Worm (Caenorhabditis elegans) whole organism, early embryonic: Measurements from ENCODE around the gene F57F4.2.
A peak's percentile ranks its signal among the peaks of the same experiment; 100 is the strongest.

ENCODE experiments used
- B0310.2 ChIP-seq: sonication (generic microtip); optimal IDR thresholded peaks from 2 replicates; lab custom pipeline; 2016; ENCODE audit warnings: mild to moderate bottlenecking, missing genetic modification characterization, missing compliant biosample characterization
- F13C5.2 ChIP-seq: sonication (generic microtip); optimal IDR thresholded peaks from 2 replicates; lab custom pipeline; 2017; ENCODE audit warnings: mild to moderate bottlenecking, missing genetic modification characterization, inconsistent platforms, missing compliant biosample characterization
- aly-1 ChIP-seq: sonication (generic microtip); optimal IDR thresholded peaks from 2 replicates; lab custom pipeline; 2016; ENCODE audit warnings: missing genetic modification characterization, missing compliant biosample characterization
- ama-1 ChIP-seq: fragments of 150-350 bp; optimal IDR thresholded peaks from 2 replicates; lab custom pipeline; 2014
- ceh-13 ChIP-seq: fragments of 200-800 bp; sonication (Bioruptor generic); optimal IDR thresholded peaks from 2 replicates; lab custom pipeline; 2018; ENCODE audit warnings: mild to moderate bottlenecking, missing genetic modification characterization, missing compliant biosample characterization
- ceh-36 ChIP-seq: sonication (generic microtip); optimal IDR thresholded peaks from 2 replicates; lab custom pipeline; 2016; ENCODE audit warnings: missing genetic modification characterization, inconsistent platforms, missing compliant biosample characterization
- ets-7 ChIP-seq: sonication (generic microtip); optimal IDR thresholded peaks from 2 replicates; lab custom pipeline; 2016; ENCODE audit warnings: missing genotype, missing genetic modification characterization, missing compliant biosample characterization
- flt-1 ChIP-seq: fragments of 200-800 bp; sonication (Bioruptor generic); IDR thresholded peaks from 2 replicates; pipeline ENCODE4 v1.3.6; 2022; ENCODE audit warnings: missing genetic modification characterization, missing compliant biosample characterization
- hmbx-1 ChIP-seq: sonication (generic microtip); optimal IDR thresholded peaks from 2 replicates; lab custom pipeline; 2016; ENCODE audit warnings: mild to moderate bottlenecking, missing genetic modification characterization, missing compliant biosample characterization
- hmg-4 ChIP-seq: fragments of 200-800 bp; sonication (Bioruptor generic); optimal IDR thresholded peaks from 2 replicates; lab custom pipeline; 2018; ENCODE audit warnings: mild to moderate bottlenecking, missing genetic modification characterization, missing compliant biosample characterization
- hnd-1 ChIP-seq: sonication (generic microtip); optimal IDR thresholded peaks from 2 replicates; lab custom pipeline; 2016; ENCODE audit warnings: missing genetic modification characterization, missing compliant biosample characterization
- pes-1 ChIP-seq: fragments of 200-800 bp; sonication (Bioruptor generic); IDR thresholded peaks from 2 replicates; pipeline ENCODE4 v1.3.6; 2022; ENCODE audit warnings: missing genetic modification reagents, missing genetic modification characterization, missing compliant biosample characterization
- scrt-1 ChIP-seq: fragments of 200-800 bp; sonication (Bioruptor generic); IDR thresholded peaks from 2 replicates; pipeline ENCODE4 v1.3.6; 2022; ENCODE audit warnings: missing genetic modification characterization, missing compliant biosample characterization
- sea-1 ChIP-seq: fragments of 200-800 bp; sonication (Bioruptor generic); conservative IDR thresholded peaks from 2 replicates; pipeline ENCODE4 v1.3.6; 2022; ENCODE audit warnings: missing genetic modification characterization, missing compliant biosample characterization
- tbx-11 ChIP-seq: fragments of 200-800 bp; sonication (Bioruptor generic); IDR thresholded peaks from 2 replicates; pipeline ENCODE4 v1.3.6; 2022; ENCODE audit warnings: missing genetic modification characterization, missing compliant biosample characterization
- tbx-37 ChIP-seq: fragments of 200-800 bp; sonication (Bioruptor generic); conservative IDR thresholded peaks from 2 replicates; pipeline ENCODE4 v1.3.6; 2022; ENCODE audit warnings: missing genetic modification reagents, missing genetic modification characterization, missing compliant biosample characterization
- tra-4 ChIP-seq: sonication (generic microtip); optimal IDR thresholded peaks from 2 replicates; lab custom pipeline; 2017; ENCODE audit warnings: missing genetic modification characterization, missing compliant biosample characterization

The F57F4.2 gene

ce11 chrV:6426843-6427242, 37.3 kb upstream of the F57F4.2 start, which contains the start of gene atp-4:
Gene atp-4, minus strand, starts transcription at chrV:6427112.
- no peak for TF ChIP-seq ceh-36
- no peak for TF ChIP-seq scrt-1 (GFP tag; lab: Robert Waterston, UW)
- TF ChIP-seq hmg-4 (GFP tag; lab: Kevin White, UChicago) = no peak
- TF ChIP-seq ets-7 (tag; lab: Kevin White, UChicago) = no peak
- no peak for TF ChIP-seq hmbx-1
- TF ChIP-seq tbx-37 (GFP tag; lab: Robert Waterston, UW) = no peak
- TF ChIP-seq flt-1 (GFP tag; lab: Robert Waterston, UW) = no peak

ce11 chrV:6425927-6426326, 36.4 kb upstream of the F57F4.2 start, which contains the start of gene T05H4.11:
Gene T05H4.11, minus strand, starts transcription at chrV:6426261.
- TF ChIP-seq aly-1 (tag; lab: Kevin White, UChicago) (no peak), scrt-1 (GFP tag; lab: Robert Waterston, UW) (no peak), tra-4 (tag; lab: Kevin White, UChicago) (no peak), flt-1 (GFP tag; lab: Robert Waterston, UW) (no peak), tbx-37 (GFP tag; lab: Robert Waterston, UW) (no peak), ama-1 (lab: Kevin White, UChicago) (no peak), hmg-4 (GFP tag; lab: Kevin White, UChicago) (no peak), B0310.2 (tag; lab: Kevin White, UChicago) (no peak), ets-7 (tag; lab: Kevin White, UChicago) (no peak), ceh-36 (no peak), F13C5.2 (tag; lab: Kevin White, UChicago) (no peak), ceh-13 (GFP tag; lab: Kevin White, UChicago) (no peak), hmbx-1 (no peak), tbx-11 (GFP tag; lab: Robert Waterston, UW) (no peak), sea-1 (GFP tag; lab: Robert Waterston, UW) (no peak), pes-1 (no peak), hnd-1 (tag; lab: Kevin White, UChicago) (no peak)

- TF ChIP-seq hmg-4 (GFP tag; lab: Kevin White, UChicago) (no peak), ama-1 (lab: Kevin White, UChicago) (peak; percentile 17)
Measured at ce11 chrV:6424055-6424454, 34.5 kb upstream of the F57F4.2 start, which contains the start of gene urb-1. Gene urb-1, minus strand, starts transcription at chrV:6424155.

ce11 chrV:6414985-6415384, 25.5 kb upstream of the F57F4.2 start, which contains the start of gene cht-6:
Gene cht-6, plus strand, starts transcription at chrV:6414993.
- TF ChIP-seq tbx-37 (GFP tag; lab: Robert Waterston, UW) (no peak), B0310.2 (tag; lab: Kevin White, UChicago) (no peak), hnd-1 (tag; lab: Kevin White, UChicago) (no peak), hmg-4 (GFP tag; lab: Kevin White, UChicago) (no peak)

- TF ChIP-seq tbx-11 (GFP tag; lab: Robert Waterston, UW) (no peak), pes-1 (no peak), ceh-13 (GFP tag; lab: Kevin White, UChicago) (no peak), flt-1 (GFP tag; lab: Robert Waterston, UW) (no peak), ceh-36 (no peak), tra-4 (tag; lab: Kevin White, UChicago) (no peak), hmbx-1 (no peak), F13C5.2 (tag; lab: Kevin White, UChicago) (no peak), ama-1 (lab: Kevin White, UChicago) (no peak), scrt-1 (GFP tag; lab: Robert Waterston, UW) (no peak), hmg-4 (GFP tag; lab: Kevin White, UChicago) (no peak), sea-1 (GFP tag; lab: Robert Waterston, UW) (no peak), ets-7 (tag; lab: Kevin White, UChicago) (no peak)
Measured at ce11 chrV:6414469-6414868, 24.9 kb upstream of the F57F4.2 start.

- TF ChIP-seq sea-1 (GFP tag; lab: Robert Waterston, UW) (no peak), B0310.2 (tag; lab: Kevin White, UChicago) (no peak), flt-1 (GFP tag; lab: Robert Waterston, UW) (no peak), ets-7 (tag; lab: Kevin White, UChicago) (no peak), tra-4 (tag; lab: Kevin White, UChicago) (no peak), ama-1 (lab: Kevin White, UChicago) (no peak)
Measured at ce11 chrV:6413057-6413456, 23.5 kb upstream of the F57F4.2 start.

- TF ChIP-seq F13C5.2 (tag; lab: Kevin White, UChicago) (no peak), tra-4 (tag; lab: Kevin White, UChicago) (no peak), tbx-11 (GFP tag; lab: Robert Waterston, UW) (no peak), ama-1 (lab: Kevin White, UChicago) (no peak), pes-1 (no peak), hmbx-1 (no peak), aly-1 (tag; lab: Kevin White, UChicago) (no peak), hmg-4 (GFP tag; lab: Kevin White, UChicago) (no peak), ceh-13 (GFP tag; lab: Kevin White, UChicago) (no peak), B0310.2 (tag; lab: Kevin White, UChicago) (no peak), sea-1 (GFP tag; lab: Robert Waterston, UW) (no peak)
Measured at ce11 chrV:6411161-6411560, 21.6 kb upstream of the F57F4.2 start.

- TF ChIP-seq tbx-11 (GFP tag; lab: Robert Waterston, UW) = no peak
- TF ChIP-seq tbx-37 (GFP tag; lab: Robert Waterston, UW) = no peak
- TF ChIP-seq aly-1 (tag; lab: Kevin White, UChicago) = no peak
- TF ChIP-seq pes-1 = no peak
- TF ChIP-seq sea-1 (GFP tag; lab: Robert Waterston, UW) = no peak
- TF ChIP-seq B0310.2 (tag; lab: Kevin White, UChicago) = no peak
- TF ChIP-seq scrt-1 (GFP tag; lab: Robert Waterston, UW) = no peak
- no peak for TF ChIP-seq ama-1 (lab: Kevin White, UChicago)
- TF ChIP-seq F13C5.2 (tag; lab: Kevin White, UChicago) = no peak
- TF ChIP-seq hnd-1 (tag; lab: Kevin White, UChicago) = no peak
- no peak for TF ChIP-seq ceh-13 (GFP tag; lab: Kevin White, UChicago)
- no peak for TF ChIP-seq ets-7 (tag; lab: Kevin White, UChicago)
- no peak for TF ChIP-seq hmg-4 (GFP tag; lab: Kevin White, UChicago)
- TF ChIP-seq hmbx-1 = no peak
- no peak for TF ChIP-seq flt-1 (GFP tag; lab: Robert Waterston, UW)
- no peak for TF ChIP-seq ceh-36
- TF ChIP-seq tra-4 (tag; lab: Kevin White, UChicago) = no peak
Measured at ce11 chrV:6408733-6409227, 19.2 kb upstream of the F57F4.2 start, which contains the start of gene bcf-1. Gene bcf-1, minus strand, starts transcription at chrV:6408783.
